Fruit fly (Drosophila melanogaster) whole organism, embryonic: ENCODE results near the gene CG17028.
A peak's percentile ranks its signal among the peaks of the same experiment; 100 is the strongest.

ENCODE experiments used
- CG10543 ChIP-seq: fragments of 200-800 bp; sonication (Bioruptor generic); optimal IDR thresholded peaks from 3 replicates; lab custom pipeline; 2017; ENCODE audit warnings: missing biosample characterization, mild to moderate bottlenecking, missing genetic modification characterization, moderate library complexity
- CG11456 ChIP-seq: fragments of 200-800 bp; sonication (Bioruptor generic); IDR thresholded peaks from 3 replicates; pipeline ENCODE4 v1.3.6; 2022; ENCODE audit warnings: missing biosample characterization, missing genetic modification characterization
- CG11560 ChIP-seq: fragments of 200-800 bp; sonication (Bioruptor generic); IDR thresholded peaks from 3 replicates; pipeline ENCODE4 v1.3.6; 2022; ENCODE audit warnings: missing biosample characterization, missing genetic modification characterization
- CG12071 ChIP-seq: fragments of 200-800 bp; sonication (Bioruptor generic); optimal IDR thresholded peaks from 3 replicates; lab custom pipeline; 2018; ENCODE audit warnings: missing biosample characterization, mild to moderate bottlenecking, missing genetic modification characterization
- CG13123 ChIP-seq: fragments of 200-800 bp; sonication (Bioruptor generic); optimal IDR thresholded peaks from 2 replicates; lab custom pipeline; 2016; ENCODE audit warnings: missing biosample characterization, missing genetic modification characterization
- CG13624 ChIP-seq: fragments of 200-800 bp; sonication (Bioruptor generic); optimal IDR thresholded peaks from 2 replicates; lab custom pipeline; 2016; ENCODE audit warnings: missing biosample characterization, missing genetic modification characterization
- CG13775 ChIP-seq: fragments of 200-800 bp; sonication (Bioruptor generic); optimal IDR thresholded peaks from 3 replicates; lab custom pipeline; 2017; ENCODE audit warnings: missing biosample characterization, mild to moderate bottlenecking, missing genetic modification characterization
- CG14441 ChIP-seq: fragments of 200-800 bp; sonication (Bioruptor generic); IDR thresholded peaks from 2 replicates; pipeline ENCODE4 v1.3.6; 2022; ENCODE audit warnings: missing biosample characterization, missing genetic modification characterization
- CG17385 ChIP-seq: fragments of 200-800 bp; sonication (Bioruptor generic); optimal IDR thresholded peaks from 3 replicates; lab custom pipeline; 2018; ENCODE audit warnings: missing biosample characterization, mild to moderate bottlenecking, missing genetic modification characterization
- CG17612 ChIP-seq: fragments of 200-800 bp; sonication (Bioruptor generic); IDR thresholded peaks from 2 replicates; pipeline ENCODE4 v1.3.6; 2022; ENCODE audit warnings: missing biosample characterization, missing genetic modification characterization
- CG17829 ChIP-seq: fragments of 200-800 bp; optimal IDR thresholded peaks from 2 replicates; lab custom pipeline; 2019; ENCODE audit warnings: missing biosample characterization, mild to moderate bottlenecking, missing genetic modification characterization, moderate library complexity
- CG18764 ChIP-seq: fragments of 200-800 bp; sonication (Bioruptor generic); optimal IDR thresholded peaks from 3 replicates; lab custom pipeline; 2016; ENCODE audit warnings: missing biosample characterization, missing genetic modification characterization
- CG3407 ChIP-seq: fragments of 200-800 bp; sonication (Bioruptor generic); optimal IDR thresholded peaks from 2 replicates; lab custom pipeline; 2018; ENCODE audit warnings: missing biosample characterization, mild to moderate bottlenecking, missing genetic modification characterization
- CG4282 ChIP-seq: fragments of 200-800 bp; sonication (Bioruptor generic); optimal IDR thresholded peaks from 2 replicates; lab custom pipeline; 2016; ENCODE audit warnings: missing biosample characterization, missing genetic modification characterization
- CG4820 ChIP-seq: fragments of 200-800 bp; sonication (Bioruptor generic); optimal IDR thresholded peaks from 3 replicates; lab custom pipeline; 2016; ENCODE audit warnings: missing biosample characterization, missing genetic modification characterization
- CG7556 ChIP-seq: fragments of 200-800 bp; sonication (Bioruptor generic); optimal IDR thresholded peaks from 2 replicates; lab custom pipeline; 2017; ENCODE audit warnings: missing biosample characterization, mild to moderate bottlenecking, missing genetic modification characterization
- CG7745 ChIP-seq: fragments of 200-800 bp; sonication (Bioruptor generic); optimal IDR thresholded peaks from 2 replicates; lab custom pipeline; 2018; ENCODE audit warnings: missing biosample characterization, mild to moderate bottlenecking, missing genetic modification characterization, moderate library complexity
- E2f2 ChIP-seq: fragments of 200-800 bp; sonication (Bioruptor generic); IDR thresholded peaks from 2 replicates; pipeline ENCODE4 v1.3.6; 2022; ENCODE audit warnings: missing biosample characterization, missing genetic modification characterization
- GATAe ChIP-seq: fragments of 200-800 bp; sonication (Bioruptor generic); conservative IDR thresholded peaks from 2 replicates; pipeline ENCODE4 v1.3.6; 2022; ENCODE audit warnings: missing biosample characterization, missing genetic modification characterization
- Hmx ChIP-seq: fragments of 200-800 bp; sonication (Bioruptor generic); optimal IDR thresholded peaks from 2 replicates; lab custom pipeline; 2016; ENCODE audit warnings: missing biosample characterization, missing genetic modification characterization
- MBD-R2 ChIP-seq: fragments of 200-800 bp; sonication (Bioruptor generic); IDR thresholded peaks from 2 replicates; pipeline ENCODE4 v1.3.6; 2022; ENCODE audit warnings: missing biosample characterization, missing genetic modification characterization
- Myb ChIP-seq: fragments of 200-800 bp; sonication (Bioruptor generic); optimal IDR thresholded peaks from 2 replicates; lab custom pipeline; 2016; ENCODE audit warnings: missing biosample characterization, missing genetic modification characterization
- NfI ChIP-seq: fragments of 200-800 bp; sonication (Bioruptor generic); optimal IDR thresholded peaks from 3 replicates; lab custom pipeline; 2018; ENCODE audit warnings: missing biosample characterization, mild to moderate bottlenecking, missing genetic modification characterization, moderate library complexity
- Ptx1 ChIP-seq: fragments of 200-800 bp; sonication (Bioruptor generic); IDR thresholded peaks from 2 replicates; pipeline ENCODE4 v1.3.6; 2022; ENCODE audit warnings: missing biosample characterization, missing genetic modification characterization
- Sry-β ChIP-seq: fragments of 200-800 bp; sonication (Bioruptor generic); optimal IDR thresholded peaks from 2 replicates; lab custom pipeline; 2018; ENCODE audit warnings: missing biosample characterization, mild to moderate bottlenecking, missing genetic modification characterization, moderate library complexity
- cato ChIP-seq: fragments of 200-800 bp; sonication (Bioruptor generic); optimal IDR thresholded peaks from 2 replicates; lab custom pipeline; 2016; ENCODE audit warnings: missing biosample characterization, missing genetic modification characterization, borderline replicate concordance
- cg ChIP-seq: fragments of 200-800 bp; sonication (Bioruptor generic); optimal IDR thresholded peaks from 3 replicates; lab custom pipeline; 2019; ENCODE audit warnings: missing biosample characterization, mild to moderate bottlenecking, missing genetic modification characterization, moderate library complexity
- chinmo ChIP-seq: fragments of 200-800 bp; sonication (Bioruptor generic); IDR thresholded peaks from 4 replicates; pipeline ENCODE4 v1.3.6; 2022; ENCODE audit warnings: missing biosample characterization, missing genetic modification characterization; ENCODE audit not compliant: partially characterized antibody
- corto ChIP-seq: fragments of 200-800 bp; sonication (Bioruptor generic); optimal IDR thresholded peaks from 2 replicates; lab custom pipeline; 2016; ENCODE audit warnings: missing biosample characterization, mild to moderate bottlenecking, missing genetic modification characterization, moderate library complexity
- dpn ChIP-seq, 2 experiments: fragments of 200-800 bp; sonication (Bioruptor generic); optimal IDR thresholded peaks; 3 replicates each; lab custom pipeline; 2016; ENCODE audit warnings: missing biosample characterization in 2 of 2, missing genetic modification characterization in 2 of 2
- dysf ChIP-seq: fragments of 200-800 bp; sonication (Bioruptor generic); IDR thresholded peaks from 3 replicates; pipeline ENCODE4 v1.3.6; 2022; ENCODE audit warnings: missing biosample characterization, missing genetic modification characterization
- ewg ChIP-seq: fragments of 200-800 bp; sonication (Bioruptor generic); optimal IDR thresholded peaks from 3 replicates; lab custom pipeline; 2017; ENCODE audit warnings: mild to moderate bottlenecking, missing biosample characterization, missing genetic modification reagents, missing genetic modification characterization
- gro ChIP-seq: fragments of 200-800 bp; sonication (Bioruptor generic); optimal IDR thresholded peaks from 2 replicates; lab custom pipeline; 2016; ENCODE audit warnings: missing biosample characterization, missing genetic modification characterization
- gt ChIP-seq: fragments of 200-800 bp; sonication (Bioruptor generic); IDR thresholded peaks from 2 replicates; pipeline ENCODE4 v1.3.6; 2022; ENCODE audit warnings: missing biosample characterization, missing genetic modification characterization
- hth ChIP-seq: fragments of >200 bp; optimal IDR thresholded peaks from 2 replicates; lab custom pipeline; 2017; ENCODE audit warnings: inconsistent platforms
- jumu ChIP-seq: fragments of 200-800 bp; sonication (Bioruptor generic); optimal IDR thresholded peaks from 3 replicates; lab custom pipeline; 2016; ENCODE audit warnings: missing biosample characterization, missing genetic modification characterization
- oc ChIP-seq: fragments of 200-800 bp; sonication (Bioruptor generic); optimal IDR thresholded peaks from 2 replicates; lab custom pipeline; 2018; ENCODE audit warnings: missing biosample characterization, mild to moderate bottlenecking, missing genetic modification characterization, moderate library complexity
- pnt ChIP-seq: fragments of 200-800 bp; sonication (Bioruptor generic); optimal IDR thresholded peaks from 3 replicates; lab custom pipeline; 2016; ENCODE audit warnings: missing biosample characterization, missing genetic modification characterization
- ranshi ChIP-seq: fragments of 200-800 bp; sonication (Bioruptor generic); IDR thresholded peaks from 2 replicates; pipeline ENCODE4 v1.3.6; 2022; ENCODE audit warnings: missing biosample characterization, missing genetic modification characterization
- ro ChIP-seq: fragments of 200-800 bp; sonication (Bioruptor generic); IDR thresholded peaks from 2 replicates; pipeline ENCODE4 v1.3.6; 2022; ENCODE audit warnings: missing biosample characterization, missing genetic modification characterization
- schlank ChIP-seq: fragments of 200-800 bp; sonication (Bioruptor generic); optimal IDR thresholded peaks from 2 replicates; lab custom pipeline; 2018; ENCODE audit warnings: missing biosample characterization, mild to moderate bottlenecking, missing genetic modification characterization
- scrt ChIP-seq: fragments of 200-800 bp; sonication (Bioruptor generic); optimal IDR thresholded peaks from 2 replicates; lab custom pipeline; 2018; ENCODE audit warnings: missing biosample characterization, mild to moderate bottlenecking, missing genetic modification characterization, moderate library complexity
- sima ChIP-seq: fragments of 200-800 bp; sonication (Bioruptor generic); optimal IDR thresholded peaks from 2 replicates; lab custom pipeline; 2016; ENCODE audit warnings: missing biosample characterization, missing genetic modification characterization
- stwl ChIP-seq: fragments of 200-800 bp; sonication (Bioruptor generic); optimal IDR thresholded peaks from 3 replicates; lab custom pipeline; 2018; ENCODE audit warnings: missing biosample characterization, mild to moderate bottlenecking, missing genetic modification characterization, moderate library complexity
- tap ChIP-seq: fragments of 200-800 bp; optimal IDR thresholded peaks from 3 replicates; lab custom pipeline; 2019; ENCODE audit warnings: missing biosample characterization, mild to moderate bottlenecking, missing genetic modification characterization, moderate library complexity
- tll ChIP-seq, 2 experiments: fragments of 200-800 bp in 1 of 2; fragments of >200 bp in 1 of 2; sonication (Bioruptor generic) in 1 of 2; optimal IDR thresholded peaks; 2 replicates each; lab custom pipeline; 2017 to 2019; ENCODE audit warnings: missing biosample characterization in 2 of 2, missing genetic modification characterization in 2 of 2, mild to moderate bottlenecking in 1 of 2, moderate library complexity in 1 of 2
- tup ChIP-seq: fragments of 200-800 bp; sonication (Bioruptor generic); optimal IDR thresholded peaks from 2 replicates; lab custom pipeline; 2016; ENCODE audit warnings: missing biosample characterization, mild to moderate bottlenecking, missing genetic modification characterization, moderate library complexity
- tx ChIP-seq: fragments of 200-800 bp; sonication (Bioruptor generic); optimal IDR thresholded peaks from 2 replicates; lab custom pipeline; 2016; ENCODE audit warnings: missing biosample characterization, missing genetic modification characterization

CG17028 gene

dm6 chr3L:15954784-15955427 lies 23.4 kb upstream of the CG17028 start, which contains the start of the genes Pka-C3 and GXIVsPLA2 (continued):
- peak; percentile 45 for TF ChIP-seq CG17829 (tag; lab: Kevin White, UChicago)
- peak; percentile 62 for TF ChIP-seq cg (GFP tag; lab: Kevin White, UChicago)
- no peak for TF ChIP-seq gt (GFP tag; lab: Robert Waterston, UW)
- no peak for TF ChIP-seq CG4282 (GFP tag; lab: Kevin White, UChicago)
- no peak for TF ChIP-seq CG10543 (GFP tag; lab: Kevin White, UChicago)
- no peak for TF ChIP-seq ranshi (GFP tag; lab: Robert Waterston, UW)
- no peak for TF ChIP-seq CG7745 (tag; lab: Kevin White, UChicago)
- peak; percentile 64 for TF ChIP-seq stwl (tag; lab: Kevin White, UChicago)
- TF ChIP-seq ewg (GFP tag; lab: Kevin White, UChicago): no peak
- no peak for TF ChIP-seq tap (tag; lab: Kevin White, UChicago)
- TF ChIP-seq chinmo: no peak
- no peak for TF ChIP-seq dysf
- TF ChIP-seq, all 482 proteins: peak for 69

DNA sequence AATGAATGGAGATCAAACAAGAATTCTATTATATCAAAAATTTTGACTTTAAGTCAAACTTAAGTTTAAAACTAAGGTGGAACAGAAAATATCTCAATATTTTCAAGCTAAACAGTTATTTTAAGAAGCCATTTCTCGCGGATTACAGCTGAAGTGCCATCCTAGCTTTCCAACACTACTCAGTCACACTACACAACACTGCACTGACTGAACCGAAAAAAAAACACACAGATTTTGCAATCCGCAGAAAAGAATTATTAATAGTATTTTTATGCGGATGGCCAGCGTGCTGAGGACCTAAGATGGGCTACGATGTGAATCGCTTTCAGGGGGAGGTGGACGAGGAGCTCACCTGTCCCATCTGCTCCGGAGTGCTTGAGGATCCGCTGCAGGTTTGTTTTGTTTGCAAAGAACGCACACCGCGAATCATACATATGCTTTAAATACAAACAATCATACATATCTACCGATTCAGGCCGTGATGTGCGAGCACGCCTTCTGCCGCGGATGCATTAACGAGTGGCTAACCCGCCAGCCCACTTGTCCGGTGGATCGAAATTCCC lies 21.8 kb upstream of the CG17028 start, which contains the start of gene elgi:
TSS of gene elgi (plus strand) at position 103 of the 563 bp plus-strand sequence.
- TF ChIP-seq cato (no peak), CG11456 (GFP tag; lab: Robert Waterston, UW) (peak; percentile 79), CG7556 (peak; percentile 38), scrt (GFP tag; lab: Kevin White, UChicago) (no peak), tll (GFP tag; optimal IDR thresholded peaks at IDR 0.05; lab: Kevin White, UChicago) (no peak), NfI (GFP tag; lab: Kevin White, UChicago) (peak; percentile 68), jumu (GFP tag; lab: Kevin White, UChicago) (peak; percentile 49), oc (tag; lab: Kevin White, UChicago) (peak; percentile 59), Hmx (GFP tag; lab: Kevin White, UChicago) (no peak), GATAe (GFP tag; lab: Robert Waterston, UW) (no peak), Myb (peak; percentile 62), ro (GFP tag; lab: Robert Waterston, UW) (no peak), CG11560 (tag; lab: Robert Waterston, UW) (no peak), CG17612 (GFP tag; lab: Robert Waterston, UW) (no peak), sima (GFP tag; lab: Kevin White, UChicago) (peak; percentile 32), Sry-β (GFP tag; lab: Kevin White, UChicago) (peak; percentile 94), hth (lab: Kevin White, UChicago) (no peak), CG14441 (GFP tag; lab: Robert Waterston, UW) (peak; percentile 45; the same call in 1 of the 2 replicates), CG3407 (GFP tag; lab: Kevin White, UChicago) (no peak), corto (peak; percentile 1), Ptx1 (GFP tag; lab: Robert Waterston, UW) (peak; percentile 46), CG13624 (GFP tag; lab: Kevin White, UChicago) (peak; percentile 69), schlank (peak; percentile 11), CG17385 (peak; percentile 62), dpn (GFP tag; optimal IDR thresholded peaks at IDR 0.05; lab: Kevin White, UChicago) (peak; percentile 70 to 76), gro (GFP tag; lab: Kevin White, UChicago) (peak; percentile 73), CG18764 (GFP tag; lab: Kevin White, UChicago) (peak; percentile 37), CG12071 (GFP tag; lab: Kevin White, UChicago) (peak; percentile 25), CG13123 (GFP tag; lab: Kevin White, UChicago) (no peak), tx (peak; percentile 15), CG4820 (GFP tag; lab: Kevin White, UChicago) (peak; percentile 47), ranshi (GFP tag; lab: Robert Waterston, UW) (peak; percentile 26; the same call in 1 of the 2 replicates), CG13775 (GFP tag; lab: Kevin White, UChicago) (peak; percentile 23), E2f2 (peak; percentile 35; the same call in 1 of the 2 replicates), pnt (GFP tag; lab: Kevin White, UChicago) (peak; percentile 28), MBD-R2 (GFP tag; lab: Robert Waterston, UW) (peak; percentile 96), tup (GFP tag; lab: Kevin White, UChicago) (peak; percentile 38)
